Worm (Caenorhabditis elegans) whole organism, L1 larva: ENCODE measurements around the gene srz-67.

Experiments used
- C04F5.9 ChIP-seq: sonication (generic microtip); optimal IDR thresholded peaks from 2 replicates; lab custom pipeline; 2016; ENCODE audit warnings: missing genetic modification characterization, missing compliant biosample characterization
- F16B12.6 ChIP-seq: fragments of 150-350 bp; optimal IDR thresholded peaks from 2 replicates; lab custom pipeline; 2014; ENCODE audit warnings: missing biosample characterization, missing genetic modification characterization
- Y116A8C.19 ChIP-seq: sonication (generic microtip); optimal IDR thresholded peaks from 2 replicates; lab custom pipeline; 2016; ENCODE audit warnings: missing compliant biosample characterization, missing genetic modification characterization, borderline replicate concordance
- aha-1 ChIP-seq: fragments of 150-350 bp; optimal IDR thresholded peaks from 2 replicates; lab custom pipeline; 2014; ENCODE audit warnings: missing biosample characterization, missing genetic modification characterization
- blmp-1 ChIP-seq: fragments of 150-350 bp; optimal IDR thresholded peaks from 2 replicates; lab custom pipeline; 2014; ENCODE audit warnings: missing biosample characterization, missing genetic modification characterization
- ceh-82 ChIP-seq, 3 experiments: fragments of 150-350 bp in 1 of 3; sonication (generic microtip) in 2 of 3; optimal IDR thresholded peaks; 2 replicates each; lab custom pipeline; 2014 to 2017; ENCODE audit warnings: missing biosample characterization in 3 of 3, missing genetic modification characterization in 3 of 3
- egl-13 ChIP-seq: sonication (generic microtip); optimal IDR thresholded peaks from 2 replicates; lab custom pipeline; 2016; ENCODE audit warnings: missing genotype, missing genetic modification reagents, missing genetic modification characterization, missing compliant biosample characterization
- elt-2 ChIP-seq: sonication (generic microtip); optimal IDR thresholded peaks from 2 replicates; lab custom pipeline; 2016; ENCODE audit warnings: missing genetic modification characterization, mild to moderate bottlenecking, inconsistent platforms, missing compliant biosample characterization, missing genetic modification reagents
- elt-3 ChIP-seq, 6 experiments: fragments of 150-350 bp in 1 of 6; sonication (generic microtip); optimal IDR thresholded peaks; 2 replicates each; lab custom pipeline; 2017 to 2018; ENCODE audit warnings: missing biosample characterization in 6 of 6, missing genetic modification characterization in 6 of 6, inconsistent platforms in 1 of 6
- fkh-4 ChIP-seq: sonication (generic microtip); optimal IDR thresholded peaks from 2 replicates; lab custom pipeline; 2016; ENCODE audit warnings: missing compliant biosample characterization, missing genetic modification characterization, borderline replicate concordance
- grh-1 ChIP-seq: fragments of 200-800 bp; sonication (Bioruptor generic); IDR thresholded peaks from 2 replicates; pipeline ENCODE4 v1.3.6; 2022; ENCODE audit warnings: missing genetic modification reagents, missing genetic modification characterization, missing compliant biosample characterization
- hlh-17 ChIP-seq: fragments of 200-800 bp; sonication (Bioruptor generic); optimal IDR thresholded peaks from 2 replicates; lab custom pipeline; 2018; ENCODE audit warnings: missing genetic modification characterization, mild to moderate bottlenecking, missing compliant biosample characterization, moderate library complexity, borderline replicate concordance
- lin-14 ChIP-seq: fragments of 200-800 bp; sonication (Bioruptor generic); optimal IDR thresholded peaks from 2 replicates; lab custom pipeline; 2018; ENCODE audit warnings: mild to moderate bottlenecking, missing genetic modification characterization, moderate library complexity, missing compliant biosample characterization
- lin-15B ChIP-seq: fragments of 150-350 bp; sonication (generic microtip); optimal IDR thresholded peaks from 3 replicates; lab custom pipeline; 2014; ENCODE audit warnings: missing biosample characterization, missing genetic modification characterization
- lin-35 ChIP-seq, 2 experiments: fragments of 150-350 bp; optimal IDR thresholded peaks; 2 replicates each; lab custom pipeline; 2014; ENCODE audit warnings: missing biosample characterization in 2 of 2, missing genetic modification characterization in 2 of 2, missing genetic modification reagents in 2 of 2
- lir-3 ChIP-seq: sonication (generic microtip); optimal IDR thresholded peaks from 2 replicates; lab custom pipeline; 2016; ENCODE audit warnings: mild to moderate bottlenecking, missing genetic modification characterization, moderate library complexity, missing compliant biosample characterization; ENCODE audit not compliant: poor library complexity
- lsy-2 ChIP-seq, 2 experiments: fragments of 150-350 bp; optimal IDR thresholded peaks; 2 replicates each; lab custom pipeline; 2014; ENCODE audit warnings: missing biosample characterization in 2 of 2, missing genetic modification characterization in 2 of 2
- mep-1 ChIP-seq: fragments of 150-350 bp; optimal IDR thresholded peaks from 2 replicates; lab custom pipeline; 2014; ENCODE audit warnings: missing biosample characterization, missing genetic modification characterization
- nhr-11 ChIP-seq: fragments of 150-350 bp; optimal IDR thresholded peaks from 2 replicates; lab custom pipeline; 2014; ENCODE audit warnings: missing biosample characterization, missing genetic modification characterization
- nhr-76 ChIP-seq: sonication (generic microtip); optimal IDR thresholded peaks from 2 replicates; lab custom pipeline; 2017; ENCODE audit warnings: missing biosample characterization, missing genetic modification characterization
- nhr-77 ChIP-seq: fragments of 150-350 bp; optimal IDR thresholded peaks from 2 replicates; lab custom pipeline; 2014; ENCODE audit warnings: missing biosample characterization, missing genetic modification characterization
- nhr-85 ChIP-seq: sonication (generic microtip); peaks from one replicate; lab custom pipeline; 2016; ENCODE audit warnings: missing genetic modification characterization, inconsistent platforms, missing compliant biosample characterization
- nhr-90 ChIP-seq: sonication (generic microtip); optimal IDR thresholded peaks from 2 replicates; lab custom pipeline; 2016; ENCODE audit warnings: mild to moderate bottlenecking, missing genetic modification characterization, missing compliant biosample characterization; ENCODE audit not compliant: poor library complexity
- pqm-1 ChIP-seq: sonication (generic microtip); optimal IDR thresholded peaks from 3 replicates; lab custom pipeline; 2017; ENCODE audit warnings: missing biosample characterization, missing genetic modification characterization
- snu-23 ChIP-seq: sonication (generic microtip); optimal IDR thresholded peaks from 2 replicates; lab custom pipeline; 2016; ENCODE audit warnings: missing genetic modification characterization, missing compliant biosample characterization
- sptf-1 ChIP-seq: fragments of 150-350 bp; optimal IDR thresholded peaks from 2 replicates; lab custom pipeline; 2014; ENCODE audit warnings: missing biosample characterization, missing genetic modification characterization
- sup-37 ChIP-seq: fragments of 200-800 bp; sonication (Bioruptor generic); optimal IDR thresholded peaks from 2 replicates; lab custom pipeline; 2018; ENCODE audit warnings: mild to moderate bottlenecking, missing genetic modification characterization, missing compliant biosample characterization
- swsn-7 ChIP-seq: sonication (generic microtip); optimal IDR thresholded peaks from 2 replicates; lab custom pipeline; 2016; ENCODE audit warnings: missing genetic modification characterization, missing compliant biosample characterization
- xbp-1 ChIP-seq: sonication (generic microtip); optimal IDR thresholded peaks from 2 replicates; lab custom pipeline; 2016; ENCODE audit warnings: missing genetic modification characterization, missing compliant biosample characterization
- zip-4 ChIP-seq: fragments of 200-800 bp; sonication (Bioruptor generic); optimal IDR thresholded peaks from 2 replicates; lab custom pipeline; 2018; ENCODE audit warnings: mild to moderate bottlenecking, missing genetic modification characterization, moderate library complexity, missing compliant biosample characterization
- ztf-4 ChIP-seq: fragments of 150-350 bp; optimal IDR thresholded peaks from 2 replicates; lab custom pipeline; 2014; ENCODE audit warnings: missing biosample characterization, missing genetic modification characterization

srz-67 gene

ce11 chrII:3262504-3262903, 25.6 kb upstream of the srz-67 start, which contains the start of gene F02E11.2:
Gene F02E11.2 (plus strand): TSS chrII:3262804.
- TF ChIP-seq nhr-76 (tag; lab: Kevin White, UChicago) (no peak), mep-1 (no peak), fkh-4 (no peak), nhr-90 (tag; lab: Kevin White, UChicago) (no peak), C04F5.9 (tag; lab: Kevin White, UChicago) (no peak)
- TF ChIP-seq, all 84 proteins: peak for 0

ce11 chrII:3259254-3259653, 22.3 kb upstream of the srz-67 start, which contains the start of gene gcy-19:
Gene gcy-19 (minus strand): TSS chrII:3259354.
- TF ChIP-seq xbp-1 (tag; lab: Kevin White, UChicago) (no peak), mep-1 (no peak), grh-1 (GFP tag; lab: Robert Waterston, UW) (no peak), lir-3 (no peak), lin-15B (no peak), lin-14 (GFP tag; lab: Kevin White, UChicago) (no peak), F16B12.6 (no peak), zip-4 (GFP tag; lab: Kevin White, UChicago) (no peak), blmp-1 (tag; lab: Kevin White, UChicago) (no peak), ztf-4 (tag; lab: Kevin White, UChicago) (no peak)

DNA sequence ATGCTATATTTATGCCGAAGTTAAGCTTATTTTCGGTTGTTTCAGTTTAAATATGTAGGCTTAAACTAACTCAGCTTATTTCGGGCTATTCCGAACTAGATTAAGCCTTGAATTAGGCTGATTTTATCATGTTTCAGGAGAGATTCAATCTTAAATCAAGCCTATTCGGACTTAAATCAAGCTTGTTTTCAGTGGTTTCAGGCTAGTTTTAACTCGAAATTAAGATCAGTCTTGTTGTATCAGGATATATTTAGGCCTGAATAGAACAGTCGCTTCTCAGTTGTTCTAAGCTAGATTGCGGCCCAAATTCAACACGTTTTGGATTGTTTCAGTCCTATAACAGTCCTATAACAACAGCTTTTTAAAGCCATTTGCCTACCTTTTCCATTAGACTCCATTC, 14.8 kb upstream of the srz-67 start:
- TF ChIP-seq nhr-85 (tag; lab: Kevin White, UChicago) (no peak), nhr-77 (tag; lab: Kevin White, UChicago) (no peak), snu-23 (GFP tag; lab: Kevin White, UChicago) (no peak), sup-37 (GFP tag; lab: Kevin White, UChicago) (no peak), hlh-17 (GFP tag; lab: Kevin White, UChicago) (no peak), elt-2 (tag; lab: Kevin White, UChicago) (no peak), egl-13 (tag; lab: Kevin White, UChicago) (no peak), lin-35 (GFP tag; optimal IDR thresholded peaks at IDR 0.05; lab: Kevin White, UChicago) (no peak), grh-1 (GFP tag; lab: Robert Waterston, UW) (no peak), Y116A8C.19 (tag; lab: Kevin White, UChicago) (no peak), swsn-7 (tag; lab: Kevin White, UChicago) (no peak), F16B12.6 (no peak), nhr-11 (tag; lab: Kevin White, UChicago) (no peak), sptf-1 (tag; lab: Kevin White, UChicago) (no peak)

DNA sequence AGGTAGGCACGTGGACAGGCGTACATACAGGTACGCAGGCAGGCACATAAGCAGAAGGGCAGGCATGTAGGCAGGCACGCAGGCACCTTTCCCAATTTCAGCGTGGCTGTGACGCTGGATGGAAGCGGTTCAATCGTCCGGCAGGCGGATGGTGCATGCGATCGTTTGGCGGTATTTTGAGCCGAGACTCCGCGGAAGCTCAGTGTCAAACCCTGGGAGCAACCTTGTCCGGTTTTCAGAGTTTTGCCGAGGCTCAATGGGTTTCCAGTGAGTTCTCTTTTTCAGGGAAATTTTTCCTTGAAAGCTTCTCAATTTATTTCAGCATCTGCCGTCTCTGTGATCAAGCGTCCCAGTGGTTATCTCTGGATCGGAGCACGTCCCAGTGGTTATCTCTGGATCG, 13.3 kb upstream of the srz-67 start:
- TF ChIP-seq pqm-1 (tag; lab: Kevin White, UChicago) (no peak), aha-1 (tag; lab: Kevin White, UChicago) (no peak)

- TF ChIP-seq pqm-1 (tag; lab: Kevin White, UChicago): no peak
- TF ChIP-seq lsy-2 (tag; optimal IDR thresholded peaks at IDR 0.05; lab: Kevin White, UChicago): no peak
- TF ChIP-seq blmp-1 (tag; lab: Kevin White, UChicago): no peak
- no peak for TF ChIP-seq ceh-82 (tag; optimal IDR thresholded peaks at IDR 0.05; lab: Kevin White, UChicago)
- no peak for TF ChIP-seq swsn-7 (tag; lab: Kevin White, UChicago)
- TF ChIP-seq elt-3 (tag; optimal IDR thresholded peaks at IDR 0.05; lab: Kevin White, UChicago): no peak
- no peak for TF ChIP-seq aha-1 (tag; lab: Kevin White, UChicago)
These were observed 12.5 kb upstream of the srz-67 start, which contains the start of gene clec-124 for ce11 chrII:3249406-3249805. Gene clec-124 (plus strand): TSS chrII:3249706.
